Worm (Caenorhabditis elegans): ENCODE measurements around the gene F52H2.1.

Gene F52H2.1

ce11 chrX:2552210-2552674 is 20.7 kb upstream of the F52H2.1 start, which contains the start of gene aat-3:
Gene aat-3, plus strand, starts transcription at chrX:2552260.
- TF ChIP-seq lim-7 (GFP tag; IDR thresholded peaks at IDR 0.05) (no peak), nhr-6 (tag; optimal IDR thresholded peaks at IDR 0.05) (no peak), hmg-1.1 (GFP tag; IDR thresholded peaks at IDR 0.05) (0 out of 2 replicates have a peak, but pooled peaks have one; percentile 28), nhr-28 (tag; optimal IDR thresholded peaks at IDR 0.05) (peak; percentile 23), unc-62 (GFP tag; optimal IDR thresholded peaks at IDR 0.05 in 1 of 2) (peak in 1 of 2 experiments; percentile 69), unc-62 (tag; optimal IDR thresholded peaks at IDR 0.05) (no peak), T26A8.4 (GFP tag; IDR thresholded peaks at IDR 0.05) (no peak), hlh-11 (tag; optimal IDR thresholded peaks at IDR 0.05) (peak; percentile 2), hif-1 (tag; optimal IDR thresholded peaks at IDR 0.05) (no peak), nhr-237 (tag; optimal IDR thresholded peaks at IDR 0.05) (no peak), Y48G9A.11 (GFP tag; IDR thresholded peaks at IDR 0.05) (no peak), set-16 (GFP tag; IDR thresholded peaks at IDR 0.05) (no peak), ceh-62 (tag; optimal IDR thresholded peaks at IDR 0.05) (no peak), saeg-2 (GFP tag; IDR thresholded peaks at IDR 0.05) (no peak), ctbp-1 (GFP tag; IDR thresholded peaks at IDR 0.05) (no peak), nhr-102 (tag; optimal IDR thresholded peaks at IDR 0.05) (no peak), fkh-10 (GFP tag; optimal IDR thresholded peaks at IDR 0.05) (no peak), aha-1 (tag) (peak; percentile 64), mes-2 (tag; optimal IDR thresholded peaks at IDR 0.05; ENCODE audit: poor library complexity, severe bottlenecking) (peak; percentile 5), lin-29 (GFP tag; IDR thresholded peaks at IDR 0.05) (no peak), aly-2 (tag; optimal IDR thresholded peaks at IDR 0.05) (no peak), nhr-11 (tag; optimal IDR thresholded peaks at IDR 0.05) (no peak)

- TF ChIP-seq F26F4.8 (GFP tag; conservative IDR thresholded peaks at IDR 0.05) (peak; percentile 81), dmd-6 (GFP tag; IDR thresholded peaks at IDR 0.05) (peak; percentile 60), Y48G9A.11 (GFP tag; IDR thresholded peaks at IDR 0.05) (peak; percentile 66), zfp-2 (tag; optimal IDR thresholded peaks at IDR 0.05) (peak; percentile 5), lim-7 (GFP tag; IDR thresholded peaks at IDR 0.05) (peak; percentile 92), lin-1 (GFP tag; IDR thresholded peaks at IDR 0.05) (peak; percentile 81; the same call in 1 of the 2 replicates), nhr-102 (tag; optimal IDR thresholded peaks at IDR 0.05) (peak; percentile 83), ceh-20 (GFP tag; IDR thresholded peaks at IDR 0.05) (peak; percentile 83), ceh-44 (GFP tag; IDR thresholded peaks at IDR 0.05) (peak; percentile 61; the same call in 1 of the 2 replicates), lin-38 (GFP tag; IDR thresholded peaks at IDR 0.05) (peak; percentile 77), php-3 (GFP tag; IDR thresholded peaks at IDR 0.05) (no peak; the same call in 1 of the 2 replicates), mep-1 (tag; optimal IDR thresholded peaks at IDR 0.05) (peak; percentile 85), dve-1 (tag; optimal IDR thresholded peaks at IDR 0.05; ENCODE audit: insufficient read depth) (peak; percentile 57), Y105C5A.15 (GFP tag; IDR thresholded peaks at IDR 0.05) (0 out of 2 replicates have a peak, but pooled peaks have one; percentile 19), ZK337.2 (GFP tag; IDR thresholded peaks at IDR 0.05) (peak; percentile 81), ceh-32 (tag; optimal IDR thresholded peaks at IDR 0.05; ENCODE audit: poor library complexity) (no peak), lin-39 (tag; optimal IDR thresholded peaks at IDR 0.05) (no peak), daf-12 (tag; optimal IDR thresholded peaks at IDR 0.05) (no peak), saeg-2 (GFP tag; IDR thresholded peaks at IDR 0.05) (peak; percentile 71), ZK546.5 (tag; optimal IDR thresholded peaks at IDR 0.05) (no peak), dmd-9 (GFP tag; IDR thresholded peaks at IDR 0.05) (peak; percentile 58; the same call in 1 of the 2 replicates), set-16 (GFP tag; IDR thresholded peaks at IDR 0.05) (peak; percentile 28; the same call in 1 of the 2 replicates), mdt-29 (GFP tag; IDR thresholded peaks at IDR 0.05) (no peak), hmg-1.1 (GFP tag; IDR thresholded peaks at IDR 0.05) (peak; percentile 92), ceh-62 (tag; optimal IDR thresholded peaks at IDR 0.05) (no peak), snpc-1.2 (GFP tag; IDR thresholded peaks at IDR 0.05) (peak; percentile 83), ama-1 (optimal IDR thresholded peaks at IDR 0.05) (no peak), egl-43 (GFP tag; IDR thresholded peaks at IDR 0.05) (peak; percentile 94), Y75B8A.6 (GFP tag; IDR thresholded peaks at IDR 0.05) (peak; percentile 60; the same call in 1 of the 2 replicates), mes-2 (tag; optimal IDR thresholded peaks at IDR 0.05; ENCODE audit: poor library complexity, severe bottlenecking) (peak; percentile 75), mxl-2 (GFP tag; conservative IDR thresholded peaks at IDR 0.05) (no peak), hlh-11 (tag; optimal IDR thresholded peaks at IDR 0.05) (peak; percentile 69), pha-4 (GFP tag; IDR thresholded peaks at IDR 0.05) (peak; percentile 83), pha-4 (tag; optimal IDR thresholded peaks at IDR 0.05) (no peak), aly-2 (tag; optimal IDR thresholded peaks at IDR 0.05) (no peak), nhr-10 (tag; optimal IDR thresholded peaks at IDR 0.05) (no peak)
Measured at ce11 chrX:2553433-2553860, 19.5 kb upstream of the F52H2.1 start.
